Worm (Caenorhabditis elegans) whole organism, young adult: ENCODE measurements around the gene T12A2.21.

Experiments used
- B0336.3 ChIP-seq: fragments of 200-800 bp; sonication (Bioruptor generic); IDR thresholded peaks from 2 replicates; pipeline ENCODE4 v1.3.6; 2022; ENCODE audit warnings: missing genetic modification characterization, missing compliant biosample characterization
- F10E7.11 ChIP-seq: sonication (generic microtip); optimal IDR thresholded peaks from 2 replicates; lab custom pipeline; 2017; ENCODE audit warnings: mild to moderate bottlenecking, missing genetic modification characterization, moderate library complexity, missing compliant biosample characterization
- F23B12.7 ChIP-seq: sonication (generic microtip); optimal IDR thresholded peaks from 2 replicates; lab custom pipeline; 2017; ENCODE audit warnings: missing genetic modification characterization, mild to moderate bottlenecking, missing compliant biosample characterization, antibody characterized with exemption, moderate library complexity; ENCODE audit not compliant: insufficient read depth
- K12H6.12 ChIP-seq: fragments of 200-800 bp; sonication (Bioruptor generic); optimal IDR thresholded peaks from 2 replicates; lab custom pipeline; 2018; ENCODE audit warnings: mild to moderate bottlenecking, missing genetic modification characterization, missing compliant biosample characterization
- akir-1 ChIP-seq: fragments of 200-800 bp; sonication (Bioruptor generic); optimal IDR thresholded peaks from 2 replicates; lab custom pipeline; 2018; ENCODE audit warnings: mild to moderate bottlenecking, missing genetic modification characterization, moderate library complexity, missing compliant biosample characterization
- ama-1 ChIP-seq, 3 experiments: fragments of 150-350 bp in 1 of 3; sonication (generic microtip) in 2 of 3; optimal IDR thresholded peaks; 2 replicates each; lab custom pipeline; 2014 to 2018; ENCODE audit warnings: missing biosample characterization in 2 of 3, missing genetic modification characterization in 2 of 3, missing genetic modification reagents in 2 of 3
- ceh-40 ChIP-seq: fragments of 200-800 bp; sonication (Bioruptor generic); IDR thresholded peaks from 2 replicates; pipeline ENCODE4 v1.3.6; 2022; ENCODE audit warnings: missing genetic modification characterization, missing compliant biosample characterization
- egl-18 ChIP-seq: fragments of 200-800 bp; sonication (Bioruptor generic); IDR thresholded peaks from 2 replicates; pipeline ENCODE4 v1.3.6; 2022; ENCODE audit warnings: missing genetic modification reagents, missing genetic modification characterization, missing compliant biosample characterization
- tbx-9 ChIP-seq: sonication (generic microtip); optimal IDR thresholded peaks from 2 replicates; lab custom pipeline; 2016; ENCODE audit warnings: borderline replicate concordance, missing genetic modification characterization, inconsistent platforms, missing compliant biosample characterization
- unc-130 ChIP-seq: sonication (generic microtip); optimal IDR thresholded peaks from 2 replicates; lab custom pipeline; 2016; ENCODE audit warnings: missing genetic modification reagents, missing genetic modification characterization, missing compliant biosample characterization
- zfh-2 ChIP-seq: fragments of 200-800 bp; sonication (Bioruptor generic); conservative IDR thresholded peaks from 2 replicates; pipeline ENCODE4 v1.3.6; 2022; ENCODE audit warnings: missing genetic modification reagents, missing genetic modification characterization, missing compliant biosample characterization
- ztf-6 ChIP-seq: fragments of 200-800 bp; sonication (Bioruptor generic); IDR thresholded peaks from 2 replicates; pipeline ENCODE4 v1.3.6; 2022; ENCODE audit warnings: missing genetic modification reagents, missing genetic modification characterization, missing compliant biosample characterization

ce11 chrIII:6194480-6194879 lies 42.1 kb downstream of the T12A2.21 start, which contains the start of gene ugt-66:
- TF ChIP-seq ama-1 (optimal IDR thresholded peaks at IDR 0.05; lab: Kevin White, UChicago) (no peak), ama-1 (GFP tag; optimal IDR thresholded peaks at IDR 0.05; lab: Kevin White, UChicago) (no peak), B0336.3 (GFP tag; lab: Robert Waterston, UW) (no peak), egl-18 (GFP tag; lab: Robert Waterston, UW) (no peak), ztf-6 (GFP tag; lab: Robert Waterston, UW) (no peak), unc-130 (GFP tag; lab: Kevin White, UChicago) (no peak), F23B12.7 (tag; lab: Kevin White, UChicago) (no peak), K12H6.12 (no peak), F10E7.11 (tag; lab: Kevin White, UChicago) (no peak), ceh-40 (GFP tag; lab: Robert Waterston, UW) (no peak), akir-1 (no peak), tbx-9 (tag; lab: Kevin White, UChicago) (no peak), zfh-2 (GFP tag; lab: Robert Waterston, UW) (no peak)
